Fruit fly (Drosophila melanogaster) whole organism, embryonic: ENCODE data around the gene Prdm13.

Experiments
- Adf1 ChIP-seq: fragments of 200-800 bp; sonication (Bioruptor generic); IDR thresholded peaks from 2 replicates; pipeline ENCODE4 v1.3.6; 2022; ENCODE audit warnings: missing biosample characterization, missing genetic modification characterization
- C15 ChIP-seq: fragments of 200-800 bp; sonication (Bioruptor generic); IDR thresholded peaks from 3 replicates; pipeline ENCODE4 v1.3.6; 2022; ENCODE audit warnings: missing biosample characterization, missing genetic modification characterization
- CG10979 ChIP-seq: fragments of 200-800 bp; sonication (Bioruptor generic); optimal IDR thresholded peaks from 2 replicates; lab custom pipeline; 2018; ENCODE audit warnings: missing biosample characterization, mild to moderate bottlenecking, missing genetic modification characterization, moderate library complexity
- CG12071 ChIP-seq: fragments of 200-800 bp; sonication (Bioruptor generic); optimal IDR thresholded peaks from 3 replicates; lab custom pipeline; 2018; ENCODE audit warnings: missing biosample characterization, mild to moderate bottlenecking, missing genetic modification characterization
- CG12104 ChIP-seq: fragments of 200-800 bp; sonication (Bioruptor generic); optimal IDR thresholded peaks from 3 replicates; lab custom pipeline; 2016; ENCODE audit warnings: missing biosample characterization, missing genetic modification characterization
- CG12236 ChIP-seq: fragments of 200-800 bp; sonication (Bioruptor generic); optimal IDR thresholded peaks from 2 replicates; lab custom pipeline; 2016; ENCODE audit warnings: missing biosample characterization, missing genetic modification characterization
- CG14441 ChIP-seq: fragments of 200-800 bp; sonication (Bioruptor generic); IDR thresholded peaks from 2 replicates; pipeline ENCODE4 v1.3.6; 2022; ENCODE audit warnings: missing biosample characterization, missing genetic modification characterization
- CG15269 ChIP-seq: fragments of 200-800 bp; sonication (Bioruptor generic); optimal IDR thresholded peaks from 2 replicates; lab custom pipeline; 2018; ENCODE audit warnings: missing biosample characterization, mild to moderate bottlenecking, missing genetic modification characterization, moderate library complexity
- CG16779 ChIP-seq: fragments of 200-800 bp; sonication (Bioruptor generic); IDR thresholded peaks from 2 replicates; pipeline ENCODE4 v1.3.6; 2022; ENCODE audit warnings: missing biosample characterization, missing genetic modification characterization
- CG2129 ChIP-seq: fragments of 200-800 bp; sonication (Bioruptor generic); IDR thresholded peaks from 2 replicates; pipeline ENCODE4 v1.3.6; 2022; ENCODE audit warnings: missing biosample characterization, missing genetic modification characterization; ENCODE audit not compliant: partially characterized antibody
- CG2712 ChIP-seq: fragments of 200-800 bp; optimal IDR thresholded peaks from 3 replicates; lab custom pipeline; 2019; ENCODE audit warnings: missing biosample characterization, mild to moderate bottlenecking, missing genetic modification characterization, moderate library complexity
- CG32772 ChIP-seq: fragments of 200-800 bp; sonication (Bioruptor generic); IDR thresholded peaks from 2 replicates; pipeline ENCODE4 v1.3.6; 2022; ENCODE audit warnings: missing biosample characterization, missing genetic modification characterization
- CG42726 ChIP-seq: fragments of 200-800 bp; sonication (Bioruptor generic); IDR thresholded peaks from 2 replicates; pipeline ENCODE4 v1.3.6; 2022; ENCODE audit warnings: missing biosample characterization, missing genetic modification characterization; ENCODE audit not compliant: partially characterized antibody
- CG6683 ChIP-seq: fragments of 200-800 bp; sonication (Bioruptor generic); optimal IDR thresholded peaks from 2 replicates; lab custom pipeline; 2017; ENCODE audit warnings: missing biosample characterization, mild to moderate bottlenecking, missing genetic modification characterization, missing genetic modification reagents
- CG6689 ChIP-seq: fragments of 200-800 bp; sonication (Bioruptor generic); IDR thresholded peaks from 2 replicates; pipeline ENCODE4 v1.3.6; 2022; ENCODE audit warnings: missing biosample characterization, missing genetic modification characterization
- CG6854 ChIP-seq: fragments of 200-800 bp; sonication (Bioruptor generic); optimal IDR thresholded peaks from 3 replicates; lab custom pipeline; 2017; ENCODE audit warnings: missing biosample characterization, mild to moderate bottlenecking, missing genetic modification characterization
- CG7839 ChIP-seq: fragments of 200-800 bp; sonication (Bioruptor generic); optimal IDR thresholded peaks from 3 replicates; lab custom pipeline; 2018; ENCODE audit warnings: missing biosample characterization, mild to moderate bottlenecking, missing genetic modification characterization, moderate library complexity
- CG7963 ChIP-seq: fragments of 200-800 bp; sonication (Bioruptor generic); IDR thresholded peaks from 3 replicates; pipeline ENCODE4 v1.3.6; 2022; ENCODE audit warnings: missing biosample characterization, missing genetic modification characterization; ENCODE audit not compliant: partially characterized antibody
- CG8388 ChIP-seq: fragments of 200-800 bp; sonication (Bioruptor generic); optimal IDR thresholded peaks from 2 replicates; lab custom pipeline; 2019; ENCODE audit warnings: missing biosample characterization, mild to moderate bottlenecking, missing genetic modification characterization, moderate library complexity
- CG8924 ChIP-seq: fragments of 200-800 bp; optimal IDR thresholded peaks from 3 replicates; lab custom pipeline; 2019; ENCODE audit warnings: missing biosample characterization, mild to moderate bottlenecking, missing genetic modification characterization, moderate library complexity
- Deaf1 ChIP-seq: fragments of 200-800 bp; optimal IDR thresholded peaks from 3 replicates; lab custom pipeline; 2019; ENCODE audit warnings: missing biosample characterization, mild to moderate bottlenecking, missing genetic modification characterization, moderate library complexity
- Dip3 ChIP-seq: fragments of 200-800 bp; sonication (Bioruptor generic); optimal IDR thresholded peaks from 3 replicates; lab custom pipeline; 2016; ENCODE audit warnings: missing biosample characterization, missing genetic modification characterization
- Elba2 ChIP-seq: fragments of 200-800 bp; sonication (Bioruptor generic); optimal IDR thresholded peaks from 3 replicates; lab custom pipeline; 2016; ENCODE audit warnings: missing biosample characterization, missing genetic modification characterization
- Fer2 ChIP-seq: fragments of 200-800 bp; sonication (Bioruptor generic); optimal IDR thresholded peaks from 2 replicates; lab custom pipeline; 2018; ENCODE audit warnings: missing biosample characterization, mild to moderate bottlenecking, missing genetic modification characterization, moderate library complexity
- Hey ChIP-seq: fragments of 200-800 bp; sonication (Bioruptor generic); optimal IDR thresholded peaks from 3 replicates; lab custom pipeline; 2018; ENCODE audit warnings: missing biosample characterization, mild to moderate bottlenecking, missing genetic modification characterization
- MTF-1 ChIP-seq: fragments of 200-800 bp; sonication (Bioruptor generic); optimal IDR thresholded peaks from 2 replicates; lab custom pipeline; 2018; ENCODE audit warnings: missing biosample characterization, mild to moderate bottlenecking, missing genetic modification characterization, borderline replicate concordance
- Mad ChIP-seq: fragments of 200-800 bp; sonication (Bioruptor generic); optimal IDR thresholded peaks from 2 replicates; lab custom pipeline; 2016; ENCODE audit warnings: missing biosample characterization, missing genetic modification characterization
- Mes4 ChIP-seq: fragments of 200-800 bp; sonication (Bioruptor generic); optimal IDR thresholded peaks from 2 replicates; lab custom pipeline; 2016; ENCODE audit warnings: missing biosample characterization, missing genetic modification characterization
- Nf-YA ChIP-seq: fragments of 200-800 bp; sonication (Bioruptor generic); IDR thresholded peaks from 2 replicates; pipeline ENCODE4 v1.3.6; 2022; ENCODE audit warnings: missing biosample characterization, missing genetic modification characterization
- NfI ChIP-seq: fragments of 200-800 bp; sonication (Bioruptor generic); optimal IDR thresholded peaks from 3 replicates; lab custom pipeline; 2018; ENCODE audit warnings: missing biosample characterization, mild to moderate bottlenecking, missing genetic modification characterization, moderate library complexity
- Scr ChIP-seq: fragments of 200-800 bp; sonication (Bioruptor generic); IDR thresholded peaks from 2 replicates; pipeline ENCODE4 v1.3.6; 2022; ENCODE audit warnings: missing biosample characterization, missing genetic modification characterization; ENCODE audit not compliant: partially characterized antibody
- Side ChIP-seq: fragments of 200-800 bp; sonication (Bioruptor generic); optimal IDR thresholded peaks from 2 replicates; lab custom pipeline; 2016; ENCODE audit warnings: missing biosample characterization, missing genetic modification characterization
- ato ChIP-seq: fragments of 200-800 bp; sonication (Bioruptor generic); IDR thresholded peaks from 2 replicates; pipeline ENCODE4 v1.3.6; 2022; ENCODE audit warnings: missing biosample characterization, missing genetic modification characterization; ENCODE audit not compliant: partially characterized antibody
- cwo ChIP-seq: fragments of 200-800 bp; sonication (Bioruptor generic); optimal IDR thresholded peaks from 3 replicates; lab custom pipeline; 2017; ENCODE audit warnings: missing biosample characterization, missing genetic modification characterization, mild to moderate bottlenecking, moderate library complexity, missing genetic modification reagents
- da ChIP-seq: fragments of 200-800 bp; sonication (Bioruptor generic); optimal IDR thresholded peaks from 2 replicates; lab custom pipeline; 2016; ENCODE audit warnings: missing biosample characterization, missing genetic modification characterization
- gcm ChIP-seq: fragments of 200-800 bp; sonication (Bioruptor generic); optimal IDR thresholded peaks from 2 replicates; lab custom pipeline; 2019; ENCODE audit warnings: missing biosample characterization, mild to moderate bottlenecking, missing genetic modification characterization, moderate library complexity
- knrl ChIP-seq: fragments of 200-800 bp; sonication (Bioruptor generic); IDR thresholded peaks from 3 replicates; pipeline ENCODE4 v1.3.6; 2022; ENCODE audit warnings: missing biosample characterization, missing genetic modification characterization; ENCODE audit not compliant: partially characterized antibody
- lmd ChIP-seq: fragments of 200-800 bp; sonication (Bioruptor generic); IDR thresholded peaks from 2 replicates; pipeline ENCODE4 v1.3.6; 2022; ENCODE audit warnings: missing biosample characterization, missing genetic modification characterization
- luna ChIP-seq: fragments of 200-800 bp; sonication (Bioruptor generic); optimal IDR thresholded peaks from 2 replicates; lab custom pipeline; 2016; ENCODE audit warnings: missing biosample characterization, missing genetic modification characterization
- onecut ChIP-seq: fragments of 200-800 bp; sonication (Bioruptor generic); IDR thresholded peaks from 2 replicates; pipeline ENCODE4 v1.3.6; 2022; ENCODE audit warnings: missing biosample characterization, missing genetic modification characterization
- otp ChIP-seq: fragments of 200-800 bp; sonication (Bioruptor generic); IDR thresholded peaks from 3 replicates; pipeline ENCODE4, ENCODE4 v1.3.6; 2022; ENCODE audit warnings: missing biosample characterization, missing genetic modification characterization
- phol ChIP-seq: fragments of 200-800 bp; sonication (Bioruptor generic); optimal IDR thresholded peaks from 3 replicates; lab custom pipeline; 2018; ENCODE audit warnings: missing biosample characterization, mild to moderate bottlenecking, missing genetic modification characterization, moderate library complexity
- sc ChIP-seq, 3 experiments: fragments of >200 bp in 2 of 3; fragments of 200-800 bp in 1 of 3; sonication (Bioruptor generic) in 1 of 3; optimal IDR thresholded peaks; 2 replicates in 2 of 3; 3 replicates in 1 of 3; lab custom pipeline; 2017; ENCODE audit warnings: mild to moderate bottlenecking in 1 of 3, missing biosample characterization in 1 of 3, missing genetic modification characterization in 1 of 3, missing genetic modification reagents in 1 of 3
- sob ChIP-seq: fragments of 200-800 bp; sonication (Bioruptor generic); IDR thresholded peaks from 2 replicates; pipeline ENCODE4 v1.3.6; 2022; ENCODE audit warnings: missing biosample characterization, missing genetic modification characterization
- stwl ChIP-seq: fragments of 200-800 bp; sonication (Bioruptor generic); optimal IDR thresholded peaks from 3 replicates; lab custom pipeline; 2018; ENCODE audit warnings: missing biosample characterization, mild to moderate bottlenecking, missing genetic modification characterization, moderate library complexity
- zen ChIP-seq: fragments of 200-800 bp; sonication (Bioruptor generic); optimal IDR thresholded peaks from 3 replicates; lab custom pipeline; 2018; ENCODE audit warnings: missing biosample characterization, mild to moderate bottlenecking, missing genetic modification characterization, moderate library complexity
- zfh2 ChIP-seq: fragments of 200-800 bp; sonication (Bioruptor generic); optimal IDR thresholded peaks from 2 replicates; lab custom pipeline; 2016; ENCODE audit warnings: missing biosample characterization, missing genetic modification characterization

Prdm13 gene

DNA sequence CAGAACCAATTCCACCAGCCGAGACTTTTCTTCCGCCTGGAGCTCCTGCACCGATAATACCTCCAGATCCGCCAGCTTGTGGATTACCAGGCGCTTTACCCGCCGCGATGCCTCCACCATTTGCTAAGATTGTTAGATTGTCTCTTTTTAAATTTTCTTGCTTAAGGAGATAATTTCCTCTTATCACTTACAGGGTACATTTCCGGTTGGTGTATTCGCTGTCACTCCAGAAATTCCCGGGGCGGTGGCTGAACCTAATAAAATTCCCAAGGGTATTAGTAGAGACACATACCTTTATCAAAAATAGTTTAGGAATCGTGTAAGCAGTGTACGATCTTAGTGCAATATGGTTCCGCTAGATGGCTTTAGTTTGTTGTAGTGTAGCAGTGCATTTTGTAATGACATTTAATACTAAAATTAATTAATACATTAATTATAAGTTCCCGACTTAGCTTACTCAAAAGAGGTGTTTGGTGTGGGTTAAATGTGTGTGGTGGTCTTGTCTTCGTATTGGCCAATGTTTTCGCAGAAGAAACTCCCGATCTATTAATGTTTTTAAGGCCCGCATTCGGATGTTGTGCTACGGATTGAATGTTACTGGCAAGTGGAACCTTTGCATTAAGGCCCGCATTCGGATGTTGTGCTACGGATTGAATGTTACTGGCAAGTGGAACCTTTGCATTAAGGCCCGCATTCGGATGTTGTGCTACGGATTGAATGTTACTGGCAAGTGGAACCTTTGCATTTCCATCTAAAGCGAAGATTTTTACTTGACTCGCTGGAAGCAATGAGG lies 38.1 kb upstream of the Prdm13 start (continued):
- TF ChIP-seq CG8924 = no peak
- peak; percentile 20 for TF ChIP-seq Fer2 (tag; lab: Kevin White, UChicago)
- peak; percentile 75 for TF ChIP-seq CG12104 (GFP tag; lab: Kevin White, UChicago)
- TF ChIP-seq CG8388 = peak; percentile 55
- peak; percentile 94 for TF ChIP-seq MTF-1 (GFP tag; lab: Kevin White, UChicago)
- TF ChIP-seq CG6683 (GFP tag; lab: Kevin White, UChicago) = peak; percentile 61
- peak; percentile 27 for TF ChIP-seq Mad (GFP tag; lab: Kevin White, UChicago)
- peak; percentile 81 for TF ChIP-seq luna (GFP tag; lab: Kevin White, UChicago)
- TF ChIP-seq CG42726 (GFP tag; lab: Robert Waterston, UW) = peak; percentile 42; the same call in 1 of the 2 replicates
- TF ChIP-seq Nf-YA (GFP tag; lab: Robert Waterston, UW) = peak; percentile 83
- TF ChIP-seq CG6854 (GFP tag; lab: Kevin White, UChicago) = peak; percentile 75
- TF ChIP-seq Hey (tag; lab: Kevin White, UChicago) = peak; percentile 43
- TF ChIP-seq Adf1 (GFP tag; lab: Robert Waterston, UW) = peak; percentile 30; the same call in 1 of the 2 replicates
- peak; percentile 47; the same call in 1 of the 3 replicates for TF ChIP-seq knrl
- peak; percentile 72 for TF ChIP-seq CG14441
- peak; percentile 92 for TF ChIP-seq otp
- 0 out of 2 replicates have a peak, but pooled peaks have one; percentile 39 for TF ChIP-seq CG16779
- TF ChIP-seq gcm (GFP tag; lab: Kevin White, UChicago) = peak; percentile 54
- peak; percentile 70 for TF ChIP-seq CG10979 (tag; lab: Kevin White, UChicago)
- TF ChIP-seq da (GFP tag; lab: Kevin White, UChicago) = peak; percentile 43
- peak; percentile 86 for TF ChIP-seq onecut (GFP tag; lab: Robert Waterston, UW)
- TF ChIP-seq CG32772 = no peak; the same call in 1 of the 2 replicates
- TF ChIP-seq CG2129 (GFP tag; lab: Robert Waterston, UW) = no peak
- peak; percentile 66 for TF ChIP-seq CG6689
- peak; percentile 81 for TF ChIP-seq C15
- no peak for TF ChIP-seq ato (GFP tag; lab: Robert Waterston, UW)
- peak; percentile 92 for TF ChIP-seq Side (GFP tag; lab: Kevin White, UChicago)
- TF ChIP-seq Mes4 (GFP tag; lab: Kevin White, UChicago) = peak; percentile 75
- TF ChIP-seq CG12236 (GFP tag; lab: Kevin White, UChicago) = peak; percentile 34
- TF ChIP-seq Deaf1 (tag; lab: Kevin White, UChicago) = peak; percentile 3
- TF ChIP-seq CG12071 (GFP tag; lab: Kevin White, UChicago) = peak; percentile 92
- TF ChIP-seq zen = peak; percentile 55
- peak; percentile 90 for TF ChIP-seq NfI (GFP tag; lab: Kevin White, UChicago)
- TF ChIP-seq lmd = peak; percentile 74
- no peak for TF ChIP-seq Scr (GFP tag; lab: Robert Waterston, UW)
- TF ChIP-seq sob (GFP tag; lab: Robert Waterston, UW) = peak; percentile 87
- TF ChIP-seq CG2712 (tag; lab: Kevin White, UChicago) = peak; percentile 72
- TF ChIP-seq CG15269 (tag; lab: Kevin White, UChicago) = peak; percentile 63
- peak; percentile 63 for TF ChIP-seq CG7839 (tag; lab: Kevin White, UChicago)
- no peak for TF ChIP-seq Dip3 (GFP tag; lab: Kevin White, UChicago)
- TF ChIP-seq Elba2 (GFP tag; lab: Kevin White, UChicago) = peak; percentile 52
- peak; percentile 70 for TF ChIP-seq phol (tag; lab: Kevin White, UChicago)
- TF ChIP-seq sc (optimal IDR thresholded peaks at IDR 0.05; lab: Kevin White, UChicago) = no peak
- peak; percentile 29 for TF ChIP-seq sc (GFP tag; optimal IDR thresholded peaks at IDR 0.05; lab: Kevin White, UChicago)
- TF ChIP-seq cwo (GFP tag; lab: Kevin White, UChicago) = peak; percentile 25
- peak; percentile 73 for TF ChIP-seq stwl (tag; lab: Kevin White, UChicago)
- TF ChIP-seq zfh2 = no peak
- TF ChIP-seq CG7963 (GFP tag; lab: Robert Waterston, UW) = no peak
